Worm (Caenorhabditis elegans): ENCODE measurements around the gene Y69A2AR.28.

Gene Y69A2AR.28

ce11 chrIV:2640950-2641349 lies 28.1 kb upstream of the Y69A2AR.28 start, which contains the start of the genes mdf-2 and nduv-3 (continued):
- TF ChIP-seq C04F5.9 (tag; optimal IDR thresholded peaks at IDR 0.05) (peak; percentile 43), alr-1 (tag; optimal IDR thresholded peaks at IDR 0.05; ENCODE audit: borderline replicate concordance) (no peak), pag-3 (tag; optimal IDR thresholded peaks at IDR 0.05; ENCODE audit: borderline replicate concordance, insufficient read depth) (no peak), hlh-17 (GFP tag; optimal IDR thresholded peaks at IDR 0.05; ENCODE audit: borderline replicate concordance) (no peak), nhr-77 (tag; optimal IDR thresholded peaks at IDR 0.05) (peak; percentile 43), lsy-2 (tag; optimal IDR thresholded peaks at IDR 0.05) (peak; percentile 92), nhr-90 (tag; optimal IDR thresholded peaks at IDR 0.05; ENCODE audit: poor library complexity) (peak; percentile 81), tbx-2 (tag; optimal IDR thresholded peaks at IDR 0.05) (peak; percentile 89), nhr-237 (tag; optimal IDR thresholded peaks at IDR 0.05) (peak; percentile 26), lin-35 (GFP tag; optimal IDR thresholded peaks at IDR 0.05) (peak; percentile 91 to 96), tlp-1 (tag; optimal IDR thresholded peaks at IDR 0.05) (no peak), ztf-4 (tag; optimal IDR thresholded peaks at IDR 0.05) (peak; percentile 54), elt-2 (tag; optimal IDR thresholded peaks at IDR 0.05) (peak; percentile 3), unc-86 (tag; optimal IDR thresholded peaks at IDR 0.05) (peak; percentile 82), vab-15 (tag; optimal IDR thresholded peaks at IDR 0.05) (no peak), rnt-1 (tag; optimal IDR thresholded peaks at IDR 0.05) (peak; percentile 89), nhr-76 (tag; optimal IDR thresholded peaks at IDR 0.05) (no peak), lin-14 (GFP tag; optimal IDR thresholded peaks at IDR 0.05) (no peak), ztf-11 (tag; optimal IDR thresholded peaks at IDR 0.05) (peak in 1 of 2 experiments; percentile 67), elt-3 (tag; optimal IDR thresholded peaks at IDR 0.05) (peak in 2 of 6 experiments; percentile 55 to 61), blmp-1 (tag; optimal IDR thresholded peaks at IDR 0.05) (peak; percentile 48), swsn-7 (tag; optimal IDR thresholded peaks at IDR 0.05) (peak; percentile 82), irx-1 (tag; optimal IDR thresholded peaks at IDR 0.05) (peak; percentile 73), ceh-63 (GFP tag; optimal IDR thresholded peaks at IDR 0.05) (no peak), C16A3.4 (tag; optimal IDR thresholded peaks at IDR 0.05) (peak; percentile 68), sox-4 (tag; optimal IDR thresholded peaks at IDR 0.05) (peak; percentile 62), nhr-19 (GFP tag; conservative IDR thresholded peaks at IDR 0.05) (peak; percentile 77), ces-1 (GFP tag; optimal IDR thresholded peaks at IDR 0.05) (no peak), fkh-10 (GFP tag; optimal IDR thresholded peaks at IDR 0.05) (peak; percentile 39), unc-130 (tag; optimal IDR thresholded peaks at IDR 0.05) (peak; percentile 76), fkh-8 (tag; optimal IDR thresholded peaks at IDR 0.05) (peak; percentile 72), pax-3 (tag; optimal IDR thresholded peaks at IDR 0.05) (peak; percentile 72), ama-1 (optimal IDR thresholded peaks at IDR 0.05) (no peak), sptf-1 (tag; optimal IDR thresholded peaks at IDR 0.05) (no peak), mdl-1 (tag; optimal IDR thresholded peaks at IDR 0.05) (peak in 1 of 2 experiments; percentile 69), zip-4 (GFP tag; optimal IDR thresholded peaks at IDR 0.05) (peak; percentile 53), unc-98 (GFP tag; IDR thresholded peaks at IDR 0.05) (0 out of 2 replicates have a peak, but pooled peaks have one; percentile 5), mab-9 (GFP tag; IDR thresholded peaks at IDR 0.05) (peak; percentile 58), fkh-4 (tag; optimal IDR thresholded peaks at IDR 0.05; ENCODE audit: borderline replicate concordance) (peak; percentile 11), ceh-88 (GFP tag; IDR thresholded peaks at IDR 0.05) (peak; percentile 23; the same call in 1 of the 2 replicates), nhr-84 (tag; optimal IDR thresholded peaks at IDR 0.05) (no peak), ceh-82 (tag; optimal IDR thresholded peaks at IDR 0.05) (peak; percentile 76 to 90 (median 85)), nhr-47 (tag; optimal IDR thresholded peaks at IDR 0.05) (peak; percentile 91), dsc-1 (tag; optimal IDR thresholded peaks at IDR 0.05) (peak; percentile 86), grh-1 (GFP tag; IDR thresholded peaks at IDR 0.05) (peak; percentile 70), nhr-85 (tag) (peak; percentile 84), mef-2 (tag; optimal IDR thresholded peaks at IDR 0.05) (no peak), xbp-1 (tag; optimal IDR thresholded peaks at IDR 0.05) (peak; percentile 79), egl-27 (tag; optimal IDR thresholded peaks at IDR 0.05) (no peak), jun-1 (tag; optimal IDR thresholded peaks at IDR 0.05) (peak; percentile 65), nhr-12 (tag; optimal IDR thresholded peaks at IDR 0.05) (no peak)
